Fruit fly (Drosophila melanogaster) whole organism, embryonic: Measurements from ENCODE around the gene Crtc.

Experiments used
- B-H2 ChIP-seq: fragments of 200-800 bp; sonication (Bioruptor generic); optimal IDR thresholded peaks from 2 replicates; lab custom pipeline; 2018; ENCODE audit warnings: missing biosample characterization, mild to moderate bottlenecking, missing genetic modification characterization
- CG10654 ChIP-seq: fragments of 200-800 bp; sonication (Bioruptor generic); optimal IDR thresholded peaks from 2 replicates; lab custom pipeline; 2016; ENCODE audit warnings: missing biosample characterization, missing genetic modification characterization
- CG12391 ChIP-seq: fragments of 200-800 bp; sonication (Bioruptor generic); optimal IDR thresholded peaks from 3 replicates; lab custom pipeline; 2018; ENCODE audit warnings: missing biosample characterization, mild to moderate bottlenecking, missing genetic modification characterization, moderate library complexity
- CG13296 ChIP-seq: fragments of 200-800 bp; sonication (Bioruptor generic); optimal IDR thresholded peaks from 3 replicates; lab custom pipeline; 2018; ENCODE audit warnings: missing biosample characterization, mild to moderate bottlenecking, missing genetic modification characterization
- CG15011 ChIP-seq: fragments of 200-800 bp; sonication (Bioruptor generic); optimal IDR thresholded peaks from 3 replicates; lab custom pipeline; 2018; ENCODE audit warnings: missing biosample characterization, mild to moderate bottlenecking, missing genetic modification characterization
- CG15696 ChIP-seq: fragments of 200-800 bp; sonication (Bioruptor generic); optimal IDR thresholded peaks from 2 replicates; lab custom pipeline; 2019; ENCODE audit warnings: missing biosample characterization, mild to moderate bottlenecking, missing genetic modification characterization, moderate library complexity
- CG17186 ChIP-seq: fragments of 200-800 bp; sonication (Bioruptor generic); optimal IDR thresholded peaks from 3 replicates; lab custom pipeline; 2017; ENCODE audit warnings: missing biosample characterization, missing genetic modification reagents, missing genetic modification characterization
- CG17359 ChIP-seq: fragments of 200-800 bp; sonication (Bioruptor generic); optimal IDR thresholded peaks from 3 replicates; lab custom pipeline; 2018; ENCODE audit warnings: missing biosample characterization, mild to moderate bottlenecking, missing genetic modification characterization, moderate library complexity
- CG1792 ChIP-seq: fragments of 200-800 bp; sonication (Bioruptor generic); optimal IDR thresholded peaks from 2 replicates; lab custom pipeline; 2016; ENCODE audit warnings: missing biosample characterization, missing genetic modification characterization
- CG18764 ChIP-seq: fragments of 200-800 bp; sonication (Bioruptor generic); optimal IDR thresholded peaks from 3 replicates; lab custom pipeline; 2016; ENCODE audit warnings: missing biosample characterization, missing genetic modification characterization
- CG30020 ChIP-seq: fragments of 200-800 bp; optimal IDR thresholded peaks from 2 replicates; lab custom pipeline; 2019; ENCODE audit warnings: missing biosample characterization, mild to moderate bottlenecking, missing genetic modification characterization, moderate library complexity
- CG31365 ChIP-seq: fragments of 200-800 bp; sonication (Bioruptor generic); optimal IDR thresholded peaks from 2 replicates; lab custom pipeline; 2018; ENCODE audit warnings: missing biosample characterization, mild to moderate bottlenecking, missing genetic modification characterization
- CG33557 ChIP-seq: fragments of 200-800 bp; sonication (Bioruptor generic); optimal IDR thresholded peaks from 2 replicates; lab custom pipeline; 2019; ENCODE audit warnings: missing biosample characterization, mild to moderate bottlenecking, missing genetic modification characterization, moderate library complexity
- CG34224 ChIP-seq: fragments of 200-800 bp; sonication (Bioruptor generic); IDR thresholded peaks from 3 replicates; pipeline ENCODE4 v1.3.6; 2022; ENCODE audit warnings: missing biosample characterization, missing genetic modification characterization; ENCODE audit not compliant: partially characterized antibody
- CG4854 ChIP-seq: fragments of 200-800 bp; sonication (Bioruptor generic); optimal IDR thresholded peaks from 2 replicates; lab custom pipeline; 2016; ENCODE audit warnings: missing biosample characterization, missing genetic modification characterization, inconsistent platforms
- CG6683 ChIP-seq: fragments of 200-800 bp; sonication (Bioruptor generic); optimal IDR thresholded peaks from 2 replicates; lab custom pipeline; 2017; ENCODE audit warnings: missing biosample characterization, mild to moderate bottlenecking, missing genetic modification characterization, missing genetic modification reagents
- CG7357 ChIP-seq: fragments of 200-800 bp; sonication (Bioruptor generic); IDR thresholded peaks from 3 replicates; pipeline ENCODE4 v1.3.6; 2022; ENCODE audit warnings: missing biosample characterization, missing genetic modification characterization
- CG7963 ChIP-seq: fragments of 200-800 bp; sonication (Bioruptor generic); IDR thresholded peaks from 3 replicates; pipeline ENCODE4 v1.3.6; 2022; ENCODE audit warnings: missing biosample characterization, missing genetic modification characterization; ENCODE audit not compliant: partially characterized antibody
- CG8478 ChIP-seq: fragments of >200 bp; optimal IDR thresholded peaks from 2 replicates; lab custom pipeline; 2018
- CG9797 ChIP-seq: fragments of 200-800 bp; sonication (Bioruptor generic); optimal IDR thresholded peaks from 3 replicates; lab custom pipeline; 2018; ENCODE audit warnings: missing biosample characterization, mild to moderate bottlenecking, missing genetic modification characterization
- H2.0 ChIP-seq: fragments of 200-800 bp; sonication (Bioruptor generic); IDR thresholded peaks from 2 replicates; pipeline ENCODE4 v1.3.6; 2022; ENCODE audit warnings: missing biosample characterization, missing genetic modification characterization
- Hr78 ChIP-seq, 2 experiments: fragments of 200-800 bp in 1 of 2; fragments of >200 bp in 1 of 2; sonication (Bioruptor generic) in 1 of 2; optimal IDR thresholded peaks; 2 replicates each; lab custom pipeline; 2017 to 2019; ENCODE audit warnings: missing biosample characterization in 2 of 2, missing genetic modification characterization in 2 of 2, mild to moderate bottlenecking in 1 of 2, moderate library complexity in 1 of 2
- Jarid2 ChIP-seq: fragments of 200-800 bp; sonication (Bioruptor generic); optimal IDR thresholded peaks from 3 replicates; lab custom pipeline; 2017; ENCODE audit warnings: mild to moderate bottlenecking, missing biosample characterization, missing genetic modification reagents, missing genetic modification characterization
- Mrtf ChIP-seq: fragments of 200-800 bp; sonication (Bioruptor generic); IDR thresholded peaks from 3 replicates; pipeline ENCODE4 v1.3.6; 2022; ENCODE audit warnings: missing biosample characterization, missing genetic modification characterization
- Nf-YC ChIP-seq: fragments of 200-800 bp; optimal IDR thresholded peaks from 3 replicates; lab custom pipeline; 2019; ENCODE audit warnings: missing biosample characterization, mild to moderate bottlenecking, missing genetic modification characterization, moderate library complexity
- Ptx1 ChIP-seq: fragments of 200-800 bp; sonication (Bioruptor generic); IDR thresholded peaks from 2 replicates; pipeline ENCODE4 v1.3.6; 2022; ENCODE audit warnings: missing biosample characterization, missing genetic modification characterization
- abd-A ChIP-seq: fragments of 200-800 bp; sonication (Bioruptor generic); optimal IDR thresholded peaks from 3 replicates; lab custom pipeline; 2019; ENCODE audit warnings: missing biosample characterization, mild to moderate bottlenecking, missing genetic modification characterization, moderate library complexity
- cg ChIP-seq: fragments of 200-800 bp; sonication (Bioruptor generic); optimal IDR thresholded peaks from 3 replicates; lab custom pipeline; 2019; ENCODE audit warnings: missing biosample characterization, mild to moderate bottlenecking, missing genetic modification characterization, moderate library complexity
- ci ChIP-seq: fragments of 200-800 bp; sonication (Bioruptor generic); IDR thresholded peaks from 3 replicates; pipeline ENCODE4 v1.3.6; 2022; ENCODE audit warnings: missing biosample characterization, missing genetic modification characterization
- corto ChIP-seq: fragments of 200-800 bp; sonication (Bioruptor generic); optimal IDR thresholded peaks from 2 replicates; lab custom pipeline; 2016; ENCODE audit warnings: missing biosample characterization, mild to moderate bottlenecking, missing genetic modification characterization, moderate library complexity
- da ChIP-seq: fragments of 200-800 bp; sonication (Bioruptor generic); optimal IDR thresholded peaks from 2 replicates; lab custom pipeline; 2016; ENCODE audit warnings: missing biosample characterization, missing genetic modification characterization
- danr ChIP-seq: fragments of 200-800 bp; sonication (Bioruptor generic); IDR thresholded peaks from 2 replicates; pipeline ENCODE4 v1.3.6; 2022; ENCODE audit warnings: missing biosample characterization, missing genetic modification characterization
- en ChIP-seq: fragments of 200-800 bp; sonication (Bioruptor generic); optimal IDR thresholded peaks from 2 replicates; lab custom pipeline; 2016; ENCODE audit warnings: missing biosample characterization, missing genetic modification characterization
- eve ChIP-seq, 2 experiments: fragments of >200 bp; optimal IDR thresholded peaks; 2 replicates each; lab custom pipeline; 2017; ENCODE audit warnings: missing biosample characterization in 2 of 2, missing genetic modification characterization in 2 of 2
- gsb ChIP-seq: fragments of 200-800 bp; sonication (Bioruptor generic); IDR thresholded peaks from 2 replicates; pipeline ENCODE4 v1.3.6; 2022; ENCODE audit warnings: missing biosample characterization, missing genetic modification characterization
- h ChIP-seq: fragments of >200 bp; optimal IDR thresholded peaks from 2 replicates; lab custom pipeline; 2017
- hkb ChIP-seq, 2 experiments: fragments of 200-800 bp in 1 of 2; fragments of >200 bp in 1 of 2; sonication (Bioruptor generic) in 1 of 2; IDR thresholded peaks in 1 of 2; optimal IDR thresholded peaks in 1 of 2; 2 replicates each; pipeline versions ENCODE4 v1.3.6 to Lab custom; 2017 to 2022; ENCODE audit warnings: missing biosample characterization in 1 of 2, missing genetic modification characterization in 1 of 2
- lab ChIP-seq: fragments of 200-800 bp; sonication (Bioruptor generic); optimal IDR thresholded peaks from 3 replicates; lab custom pipeline; 2017; ENCODE audit warnings: missing biosample characterization, missing genetic modification characterization, mild to moderate bottlenecking, moderate library complexity, missing genetic modification reagents
- mld ChIP-seq: fragments of 200-800 bp; sonication (Bioruptor generic); IDR thresholded peaks from 3 replicates; pipeline ENCODE4 v1.3.6; 2022; ENCODE audit warnings: missing biosample characterization, missing genetic modification characterization; ENCODE audit not compliant: partially characterized antibody
- onecut ChIP-seq: fragments of 200-800 bp; sonication (Bioruptor generic); IDR thresholded peaks from 2 replicates; pipeline ENCODE4 v1.3.6; 2022; ENCODE audit warnings: missing biosample characterization, missing genetic modification characterization
- pan ChIP-seq, 4 experiments: fragments of >200 bp in 3 of 4; fragments of 200-800 bp in 1 of 4; sonication (Bioruptor generic) in 1 of 4; optimal IDR thresholded peaks in 3 of 4; IDR thresholded peaks in 1 of 4; 2 replicates each; pipeline versions ENCODE4 v1.3.6 to Lab custom; 2017 to 2022; ENCODE audit warnings: missing biosample characterization in 2 of 4, missing genetic modification characterization in 2 of 4, mixed read lengths in 1 of 4
- prd ChIP-seq, 3 experiments: fragments of >200 bp in 2 of 3; fragments of 200-800 bp in 1 of 3; sonication (Bioruptor generic) in 1 of 3; optimal IDR thresholded peaks in 2 of 3; IDR thresholded peaks in 1 of 3; 2 replicates in 2 of 3; 3 replicates in 1 of 3; pipeline versions ENCODE4 v1.3.6 to Lab custom; 2017 to 2022; ENCODE audit warnings: missing biosample characterization in 1 of 3, missing genetic modification characterization in 1 of 3
- psq ChIP-seq: fragments of 200-800 bp; sonication (Bioruptor generic); optimal IDR thresholded peaks from 2 replicates; lab custom pipeline; 2017; ENCODE audit warnings: missing biosample characterization, missing genetic modification characterization
- sens ChIP-seq: fragments of 200-800 bp; sonication (Bioruptor generic); peaks from one replicate; lab custom pipeline; 2016; ENCODE audit warnings: missing biosample characterization, missing genetic modification characterization
- sens-2 ChIP-seq: fragments of 200-800 bp; sonication (Bioruptor generic); IDR thresholded peaks from 2 replicates; pipeline ENCODE4 v1.3.6; 2022; ENCODE audit warnings: missing biosample characterization, missing genetic modification characterization
- tup ChIP-seq: fragments of 200-800 bp; sonication (Bioruptor generic); optimal IDR thresholded peaks from 2 replicates; lab custom pipeline; 2016; ENCODE audit warnings: missing biosample characterization, mild to moderate bottlenecking, missing genetic modification characterization, moderate library complexity
- z ChIP-seq: fragments of 200-800 bp; sonication (Bioruptor generic); IDR thresholded peaks from 3 replicates; pipeline ENCODE4 v1.3.6; 2022; ENCODE audit warnings: missing biosample characterization, missing genetic modification characterization

Crtc gene

DNA sequence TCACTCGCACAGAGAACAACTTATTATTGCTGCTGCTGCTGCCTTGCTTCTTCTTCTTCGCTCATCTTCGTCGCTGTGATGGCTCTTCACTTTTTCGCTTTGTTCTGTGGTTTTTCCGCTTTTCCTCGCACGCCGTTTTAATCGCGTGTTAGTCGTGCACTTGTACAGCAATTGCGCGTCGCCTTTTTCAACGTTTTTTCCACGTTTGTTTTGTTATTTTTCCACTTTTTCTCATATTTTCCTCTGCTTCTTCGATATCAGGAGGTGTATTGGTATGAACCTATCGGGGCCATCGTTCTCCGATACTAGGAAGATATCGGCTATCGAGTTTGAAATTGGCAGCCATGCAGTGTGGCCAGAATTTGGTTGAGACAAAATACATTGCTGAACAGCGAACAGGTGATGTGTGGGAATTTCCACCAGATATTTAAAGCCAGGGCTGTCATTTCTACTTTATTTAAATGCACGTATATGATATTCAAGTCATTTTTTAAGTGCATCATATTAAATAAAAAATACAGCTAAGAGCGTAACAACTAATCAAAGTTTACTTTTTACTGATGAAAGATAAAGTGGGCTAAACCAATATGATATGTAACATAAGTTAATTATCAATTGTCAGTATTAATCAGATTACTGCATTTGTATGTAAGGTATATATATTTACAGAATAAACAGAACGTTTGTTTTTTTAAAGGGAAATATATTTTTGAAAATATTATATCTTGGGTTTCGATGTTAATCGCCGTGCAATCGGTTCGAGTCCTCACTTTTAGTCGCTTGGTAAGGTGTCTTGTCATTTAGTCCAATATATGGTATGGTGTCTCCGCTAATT lies at the start of gene Crtc (continued):
- TF ChIP-seq CG12391 (tag; lab: Kevin White, UChicago) (peak; percentile 44), CG13296 (GFP tag; lab: Kevin White, UChicago) (no peak), CG30020 (tag; lab: Kevin White, UChicago) (no peak), onecut (0 out of 2 replicates have a peak, but pooled peaks have one; percentile 5), CG9797 (GFP tag; lab: Kevin White, UChicago) (peak; percentile 87), H2.0 (GFP tag; lab: Robert Waterston, UW) (no peak), CG34224 (GFP tag; lab: Robert Waterston, UW) (peak; percentile 66), CG6683 (GFP tag; lab: Kevin White, UChicago) (no peak), Mrtf (GFP tag; lab: Robert Waterston, UW) (no peak), CG15696 (no peak), CG31365 (tag; lab: Kevin White, UChicago) (no peak), prd (optimal IDR thresholded peaks at IDR 0.05; lab: Kevin White, UChicago) (no peak), prd (GFP tag; IDR thresholded peaks at IDR 0.05; lab: Robert Waterston, UW) (0 out of 3 replicates have a peak, but pooled peaks have one; percentile 30), corto (no peak), B-H2 (GFP tag; lab: Kevin White, UChicago) (no peak), mld (GFP tag; lab: Robert Waterston, UW) (peak; percentile 66), Jarid2 (peak; percentile 46), hkb (optimal IDR thresholded peaks at IDR 0.05; lab: Kevin White, UChicago) (no peak), hkb (GFP tag; IDR thresholded peaks at IDR 0.05; lab: Robert Waterston, UW) (no peak), h (lab: Kevin White, UChicago) (no peak), CG17359 (no peak), gsb (no peak), Nf-YC (tag; lab: Kevin White, UChicago) (peak; percentile 0), CG10654 (no peak), CG4854 (no peak), en (GFP tag; lab: Kevin White, UChicago) (no peak), CG8478 (lab: Kevin White, UChicago) (no peak), ci (peak; percentile 30; the same call in 2 of the 3 replicates), Hr78 (GFP tag; optimal IDR thresholded peaks at IDR 0.05; lab: Kevin White, UChicago) (no peak), CG1792 (GFP tag; lab: Kevin White, UChicago) (no peak), eve (GFP tag; optimal IDR thresholded peaks at IDR 0.05; lab: Kevin White, UChicago) (no peak), CG15011 (GFP tag; lab: Kevin White, UChicago) (no peak), CG7357 (no peak), cg (peak; percentile 53), tup (no peak), z (GFP tag; lab: Robert Waterston, UW) (no peak), CG17186 (GFP tag; lab: Kevin White, UChicago) (peak; percentile 33), pan (optimal IDR thresholded peaks at IDR 0.05; lab: Kevin White, UChicago) (no peak), pan (GFP tag; optimal IDR thresholded peaks at IDR 0.05 in 1 of 2, IDR thresholded peaks at IDR 0.05 in 1 of 2) (peak in 1 of 2 experiments; percentile 40), CG18764 (GFP tag; lab: Kevin White, UChicago) (no peak), sens-2 (no peak), CG7963 (GFP tag; lab: Robert Waterston, UW) (peak; percentile 67; the same call in 2 of the 3 replicates), da (no peak), Ptx1 (GFP tag; lab: Robert Waterston, UW) (peak; percentile 29; the same call in 1 of the 2 replicates), lab (GFP tag; lab: Kevin White, UChicago) (peak; percentile 49), sens (GFP tag; lab: Kevin White, UChicago) (peak; percentile 79), psq (GFP tag; lab: Kevin White, UChicago) (no peak), danr (GFP tag; lab: Robert Waterston, UW) (no peak), CG33557 (GFP tag; lab: Kevin White, UChicago) (no peak), abd-A (tag; lab: Kevin White, UChicago) (no peak)
